Fruit fly (Drosophila melanogaster) Kc167 (cell line): ENCODE measurements around the gene CG32486.

Experiments
- Myc ChIP-seq: fragments of >200 bp; optimal IDR thresholded peaks from 2 replicates; lab custom pipeline; 2017; ENCODE audit warnings: missing external identifiers
- Sin3A ChIP-seq: fragments of >200 bp; optimal IDR thresholded peaks from 2 replicates; lab custom pipeline; 2018; ENCODE audit warnings: missing external identifiers
- h ChIP-seq: fragments of >200 bp; optimal IDR thresholded peaks from 3 replicates; lab custom pipeline; 2018; ENCODE audit warnings: missing external identifiers
- insv ChIP-seq: fragments of >200 bp; optimal IDR thresholded peaks from 3 replicates; lab custom pipeline; 2018; ENCODE audit warnings: missing external identifiers
- psq ChIP-seq: fragments of >200 bp; optimal IDR thresholded peaks from 2 replicates; lab custom pipeline; 2017; ENCODE audit warnings: missing external identifiers

DNA sequence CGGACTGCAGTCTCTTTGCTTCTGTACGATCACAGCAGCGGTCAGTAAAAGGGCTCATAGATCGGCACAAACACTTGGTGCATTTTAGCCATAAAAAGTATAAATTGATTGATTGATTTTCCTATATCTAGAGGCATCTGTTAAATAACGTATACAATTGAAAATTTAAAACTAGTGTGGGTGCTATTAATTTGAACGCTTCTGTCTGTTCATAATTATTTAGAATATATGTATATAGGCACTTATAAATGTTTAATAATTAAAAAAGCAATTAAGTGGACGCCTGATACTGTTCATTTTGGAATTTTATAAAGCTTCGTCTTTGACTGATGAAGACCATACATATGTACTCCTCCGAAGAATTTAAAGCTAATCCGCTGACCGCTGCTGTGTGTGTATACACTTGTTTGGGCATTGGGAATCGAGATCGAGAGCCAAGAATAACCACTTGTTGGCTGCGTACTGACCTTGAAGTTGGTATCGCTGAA, 25.3 kb downstream of the CG32486 start:
- TF ChIP-seq Sin3A (lab: Kevin White, UChicago), result no peak
- TF ChIP-seq insv (lab: Kevin White, UChicago), result no peak
- TF ChIP-seq h (lab: Kevin White, UChicago), result no peak
- TF ChIP-seq psq (lab: Kevin White, UChicago), result no peak
- no peak for TF ChIP-seq Myc
